Worm (Caenorhabditis elegans) whole organism, midembryonic: Measurements from ENCODE around the gene ZK380.6.
"Not testable (repeated sequence)": the region's sequence is repeated elsewhere in the genome, so short reads cannot be mapped to it uniquely, and the experiment has no call there.

ENCODE experiments used
- T22C8.4 ChIP-seq: fragments of 200-800 bp; sonication (Bioruptor generic); IDR thresholded peaks from 2 replicates; pipeline ENCODE4 v1.3.6; 2022; ENCODE audit warnings: missing genetic modification characterization, missing compliant biosample characterization
- cog-1 ChIP-seq: sonication (generic microtip); optimal IDR thresholded peaks from 2 replicates; lab custom pipeline; 2016; ENCODE audit warnings: missing genetic modification characterization, missing compliant biosample characterization
- flt-1 ChIP-seq: fragments of 200-800 bp; sonication (Bioruptor generic); IDR thresholded peaks from 2 replicates; pipeline ENCODE4 v1.3.6; 2022; ENCODE audit warnings: missing genetic modification characterization, missing compliant biosample characterization
- klf-2 ChIP-seq: fragments of 200-800 bp; sonication (Bioruptor generic); conservative IDR thresholded peaks from 2 replicates; pipeline ENCODE4 v1.3.6; 2022; ENCODE audit warnings: missing genetic modification reagents, missing genetic modification characterization, missing compliant biosample characterization
- med-1 ChIP-seq: sonication (generic microtip); optimal IDR thresholded peaks from 2 replicates; lab custom pipeline; 2017; ENCODE audit warnings: missing genetic modification characterization, mild to moderate bottlenecking, missing compliant biosample characterization, antibody characterized with exemption, missing genetic modification reagents; ENCODE audit not compliant: insufficient read depth
- ref-1 ChIP-seq: fragments of 200-800 bp; sonication (Bioruptor generic); conservative IDR thresholded peaks from 2 replicates; pipeline ENCODE4 v1.3.6; 2022; ENCODE audit warnings: missing genetic modification reagents, missing genetic modification characterization, missing compliant biosample characterization
- tab-1 ChIP-seq: fragments of 200-800 bp; sonication (Bioruptor generic); IDR thresholded peaks from 2 replicates; pipeline ENCODE4 v1.3.6; 2022; ENCODE audit warnings: missing genetic modification characterization, missing compliant biosample characterization
- ztf-23 ChIP-seq: fragments of 200-800 bp; sonication (Bioruptor generic); IDR thresholded peaks from 2 replicates; pipeline ENCODE4 v1.3.6; 2022; ENCODE audit warnings: missing genetic modification reagents, missing genetic modification characterization, missing compliant biosample characterization
- ztf-29 ChIP-seq: fragments of 200-800 bp; sonication (Bioruptor generic); IDR thresholded peaks from 2 replicates; pipeline ENCODE4 v1.3.6; 2022; ENCODE audit warnings: missing genetic modification reagents, missing genetic modification characterization, missing compliant biosample characterization

Gene ZK380.6

ce11 chrX:1678021-1678420 is 23.8 kb downstream of the ZK380.6 start, which contains the start of gene fbxa-170:
Gene fbxa-170, minus strand, starts transcription at chrX:1678121.
- TF ChIP-seq T22C8.4 (GFP tag; lab: Robert Waterston, UW): no peak

ce11 chrX:1682558-1682957 is 28.3 kb downstream of the ZK380.6 start, which contains the start of gene meg-4:
Gene meg-4, plus strand, starts transcription at chrX:1682954.
- TF ChIP-seq klf-2 (GFP tag; lab: Robert Waterston, UW): no peak
- no peak for TF ChIP-seq med-1 (GFP tag; lab: Kevin White, UChicago)
- TF ChIP-seq tab-1 (GFP tag; lab: Robert Waterston, UW): no peak
- TF ChIP-seq cog-1 (tag; lab: Kevin White, UChicago): no peak
- TF ChIP-seq ref-1 (GFP tag; lab: Robert Waterston, UW): no peak
- TF ChIP-seq ztf-23 (GFP tag; lab: Robert Waterston, UW): no peak
- TF ChIP-seq T22C8.4 (GFP tag; lab: Robert Waterston, UW): no peak
- no peak for TF ChIP-seq ztf-29 (GFP tag; lab: Robert Waterston, UW)
- TF ChIP-seq flt-1 (GFP tag; lab: Robert Waterston, UW): no peak

ce11 chrX:1687079-1687478 is 32.8 kb downstream of the ZK380.6 start, which contains the start of gene C36C9.11:
Gene C36C9.11, plus strand, starts transcription at chrX:1687379.
- not testable (repeated sequence) for TF ChIP-seq cog-1 (tag; lab: Kevin White, UChicago); klf-2 (GFP tag; lab: Robert Waterston, UW); T22C8.4 (GFP tag; lab: Robert Waterston, UW)

ce11 chrX:1689996-1690395 is 35.8 kb downstream of the ZK380.6 start, which contains the start of gene C36C9.12:
Gene C36C9.12, minus strand, starts transcription at chrX:1690096.
- not testable (repeated sequence) for TF ChIP-seq tab-1, T22C8.4, klf-2 (GFP tag; lab: Robert Waterston, UW)

- TF ChIP-seq flt-1 (GFP tag; lab: Robert Waterston, UW); ztf-23 (GFP tag; lab: Robert Waterston, UW); cog-1 (tag; lab: Kevin White, UChicago): not testable (repeated sequence)
Observed at ce11 chrX:1690894-1691293, 36.6 kb downstream of the ZK380.6 start, which contains the start of gene C36C9.6. Gene C36C9.6, minus strand, starts transcription at chrX:1690994.

ce11 chrX:1696879-1697278 is 42.6 kb downstream of the ZK380.6 start, which contains the start of gene C36C9.4:
Gene C36C9.4, minus strand, starts transcription at chrX:1696979.
- TF ChIP-seq med-1 (GFP tag; lab: Kevin White, UChicago); T22C8.4 (GFP tag; lab: Robert Waterston, UW); flt-1 (GFP tag; lab: Robert Waterston, UW): not testable (repeated sequence)

ce11 chrX:1698476-1698875 is 44.2 kb downstream of the ZK380.6 start:
- TF ChIP-seq cog-1 (tag; lab: Kevin White, UChicago) (no peak), ztf-29 (GFP tag; lab: Robert Waterston, UW) (no peak), klf-2 (GFP tag; lab: Robert Waterston, UW) (no peak), tab-1 (GFP tag; lab: Robert Waterston, UW) (no peak), T22C8.4 (GFP tag; lab: Robert Waterston, UW) (no peak), ztf-23 (GFP tag; lab: Robert Waterston, UW) (no peak), flt-1 (GFP tag; lab: Robert Waterston, UW) (no peak)

- no peak for TF ChIP-seq ref-1 (GFP tag; lab: Robert Waterston, UW)
- TF ChIP-seq tab-1 (GFP tag; lab: Robert Waterston, UW): 0 out of 2 replicates have a peak, but pooled peaks have one; percentile 26
Observed at ce11 chrX:1703049-1703448, 48.8 kb downstream of the ZK380.6 start.

- TF ChIP-seq ztf-23 (GFP tag; lab: Robert Waterston, UW) (no peak), med-1 (GFP tag; lab: Kevin White, UChicago) (no peak), T22C8.4 (GFP tag; lab: Robert Waterston, UW) (no peak), klf-2 (GFP tag; lab: Robert Waterston, UW) (no peak), flt-1 (GFP tag; lab: Robert Waterston, UW) (no peak), ref-1 (GFP tag; lab: Robert Waterston, UW) (no peak), cog-1 (tag; lab: Kevin White, UChicago) (no peak), tab-1 (GFP tag; lab: Robert Waterston, UW) (no peak), ztf-29 (GFP tag; lab: Robert Waterston, UW) (no peak)
Observed at ce11 chrX:1703840-1704239, 49.6 kb downstream of the ZK380.6 start, which contains the start of gene C36C9.5. Gene C36C9.5, minus strand, starts transcription at chrX:1703940.
